Worm (Caenorhabditis elegans) whole organism, young adult: ENCODE measurements around the gene slfl-5.

Source experiments
- B0336.3 ChIP-seq: fragments of 200-800 bp; sonication (Bioruptor generic); IDR thresholded peaks from 2 replicates; pipeline ENCODE4 v1.3.6; 2022; ENCODE audit warnings: missing genetic modification characterization, missing compliant biosample characterization
- F10E7.11 ChIP-seq: sonication (generic microtip); optimal IDR thresholded peaks from 2 replicates; lab custom pipeline; 2017; ENCODE audit warnings: mild to moderate bottlenecking, missing genetic modification characterization, moderate library complexity, missing compliant biosample characterization
- F22D6.2 ChIP-seq: sonication (generic microtip); optimal IDR thresholded peaks from 2 replicates; lab custom pipeline; 2016; ENCODE audit warnings: mild to moderate bottlenecking, missing genetic modification characterization, missing compliant biosample characterization
- F23B12.7 ChIP-seq: sonication (generic microtip); optimal IDR thresholded peaks from 2 replicates; lab custom pipeline; 2017; ENCODE audit warnings: missing genetic modification characterization, mild to moderate bottlenecking, missing compliant biosample characterization, antibody characterized with exemption, moderate library complexity; ENCODE audit not compliant: insufficient read depth
- F37B4.10 ChIP-seq: fragments of 200-800 bp; sonication (Bioruptor generic); IDR thresholded peaks from 2 replicates; pipeline ENCODE4 v1.3.6; 2022; ENCODE audit warnings: missing genetic modification characterization, missing compliant biosample characterization
- F39B2.1 ChIP-seq: fragments of 200-800 bp; sonication (Bioruptor generic); IDR thresholded peaks from 2 replicates; pipeline ENCODE4 v1.3.6; 2022; ENCODE audit warnings: missing genetic modification reagents, missing genetic modification characterization, missing compliant biosample characterization
- F52B5.7 ChIP-seq: sonication (generic microtip); optimal IDR thresholded peaks from 2 replicates; lab custom pipeline; 2016; ENCODE audit warnings: mild to moderate bottlenecking, missing genetic modification characterization, missing compliant biosample characterization
- F55B11.4 ChIP-seq: sonication (generic microtip); optimal IDR thresholded peaks from 2 replicates; lab custom pipeline; 2016; ENCODE audit warnings: missing compliant biosample characterization, missing genetic modification characterization, borderline replicate concordance; ENCODE audit not compliant: insufficient read depth
- T26A5.8 ChIP-seq: sonication (generic microtip); optimal IDR thresholded peaks from 2 replicates; lab custom pipeline; 2016; ENCODE audit warnings: missing genetic modification characterization, missing compliant biosample characterization
- Y53F4B.3 ChIP-seq: fragments of 200-800 bp; sonication (Bioruptor generic); IDR thresholded peaks from 2 replicates; pipeline ENCODE4 v1.3.6; 2022; ENCODE audit warnings: missing genetic modification reagents, missing genetic modification characterization, missing compliant biosample characterization
- Y79H2A.3 ChIP-seq: fragments of 200-800 bp; sonication (Bioruptor generic); conservative IDR thresholded peaks from 2 replicates; pipeline ENCODE4 v1.3.6; 2022; ENCODE audit warnings: missing genetic modification reagents, missing genetic modification characterization, missing compliant biosample characterization
- Y95B8A.8 ChIP-seq: fragments of 200-800 bp; sonication (Bioruptor generic); IDR thresholded peaks from 2 replicates; pipeline ENCODE4 v1.3.6; 2022; ENCODE audit warnings: missing genetic modification reagents, missing genetic modification characterization, missing compliant biosample characterization
- ama-1 ChIP-seq, 3 experiments: fragments of 150-350 bp in 1 of 3; sonication (generic microtip) in 2 of 3; optimal IDR thresholded peaks; 2 replicates each; lab custom pipeline; 2014 to 2018; ENCODE audit warnings: missing biosample characterization in 2 of 3, missing genetic modification characterization in 2 of 3, missing genetic modification reagents in 2 of 3
- aptf-3 ChIP-seq: fragments of 200-800 bp; sonication (Bioruptor generic); IDR thresholded peaks from 2 replicates; pipeline ENCODE4 v1.3.6; 2022; ENCODE audit warnings: missing genetic modification characterization, missing compliant biosample characterization
- athp-1 ChIP-seq: sonication (generic microtip); optimal IDR thresholded peaks from 2 replicates; lab custom pipeline; 2017; ENCODE audit warnings: mild to moderate bottlenecking, missing genetic modification characterization, missing compliant biosample characterization
- bed-1 ChIP-seq: fragments of 200-800 bp; sonication (Bioruptor generic); IDR thresholded peaks from 2 replicates; pipeline ENCODE4 v1.3.6; 2022; ENCODE audit warnings: missing genetic modification reagents, missing genetic modification characterization, missing compliant biosample characterization
- ccch-3 ChIP-seq: fragments of 200-800 bp; sonication (Bioruptor generic); optimal IDR thresholded peaks from 2 replicates; lab custom pipeline; 2018; ENCODE audit warnings: mild to moderate bottlenecking, missing genetic modification characterization, missing compliant biosample characterization
- cebp-1 ChIP-seq, 2 experiments: fragments of 200-800 bp in 1 of 2; sonication (Bioruptor generic) in 1 of 2; sonication (generic microtip) in 1 of 2; IDR thresholded peaks in 1 of 2; optimal IDR thresholded peaks in 1 of 2; 2 replicates each; pipeline versions ENCODE4 v1.3.6 to Lab custom; 2017 to 2022; ENCODE audit warnings: missing compliant biosample characterization in 2 of 2, missing genetic modification characterization in 2 of 2, mild to moderate bottlenecking in 1 of 2, missing genetic modification reagents in 1 of 2, moderate library complexity in 1 of 2
- ceh-100 ChIP-seq: fragments of 200-800 bp; sonication (Bioruptor generic); IDR thresholded peaks from 2 replicates; pipeline ENCODE4 v1.3.6; 2022; ENCODE audit warnings: missing genetic modification reagents, missing genetic modification characterization, missing compliant biosample characterization
- ceh-91 ChIP-seq: fragments of 200-800 bp; sonication (Bioruptor generic); IDR thresholded peaks from 2 replicates; pipeline ENCODE4 v1.3.6; 2022; ENCODE audit warnings: missing genetic modification reagents, missing genetic modification characterization, missing compliant biosample characterization
- die-1 ChIP-seq: sonication (generic microtip); optimal IDR thresholded peaks from 2 replicates; lab custom pipeline; 2016; ENCODE audit warnings: missing genotype, mild to moderate bottlenecking, missing genetic modification characterization, missing compliant biosample characterization
- efl-1 ChIP-seq: fragments of 150-350 bp; optimal IDR thresholded peaks from 2 replicates; lab custom pipeline; 2014; ENCODE audit warnings: missing biosample characterization, missing genetic modification reagents, missing genetic modification characterization
- egl-44 ChIP-seq: fragments of 200-800 bp; sonication (Bioruptor generic); IDR thresholded peaks from 2 replicates; pipeline ENCODE4 v1.3.6; 2022; ENCODE audit warnings: missing genetic modification reagents, missing genetic modification characterization, missing compliant biosample characterization
- hlh-26 ChIP-seq: fragments of 200-800 bp; sonication (Bioruptor generic); conservative IDR thresholded peaks from 2 replicates; pipeline ENCODE4 v1.3.6; 2022; ENCODE audit warnings: missing genetic modification reagents, missing genetic modification characterization, missing compliant biosample characterization
- hmg-1.2 ChIP-seq: fragments of 200-800 bp; sonication (Bioruptor generic); IDR thresholded peaks from 2 replicates; pipeline ENCODE4 v1.3.6; 2022; ENCODE audit warnings: missing genetic modification reagents, missing genetic modification characterization, missing compliant biosample characterization
- hmg-20 ChIP-seq: fragments of 200-800 bp; sonication (Bioruptor generic); IDR thresholded peaks from 2 replicates; pipeline ENCODE4 v1.3.6; 2022; ENCODE audit warnings: missing genetic modification reagents, missing genetic modification characterization, missing compliant biosample characterization
- lin-26 ChIP-seq: fragments of 200-800 bp; sonication (Bioruptor generic); IDR thresholded peaks from 2 replicates; pipeline ENCODE4 v1.3.6; 2022; ENCODE audit warnings: missing genetic modification reagents, missing genetic modification characterization, missing compliant biosample characterization
- lin-35 ChIP-seq, 3 experiments: fragments of 150-350 bp in 2 of 3; sonication (generic microtip) in 1 of 3; optimal IDR thresholded peaks; 2 replicates each; lab custom pipeline; 2014 to 2018; ENCODE audit warnings: missing biosample characterization in 3 of 3, missing genetic modification characterization in 3 of 3, missing genetic modification reagents in 3 of 3
- lin-40 ChIP-seq: sonication (generic microtip); optimal IDR thresholded peaks from 2 replicates; lab custom pipeline; 2016; ENCODE audit warnings: missing genetic modification characterization, mild to moderate bottlenecking, missing compliant biosample characterization, missing genotype, missing genetic modification reagents
- madf-8 ChIP-seq: fragments of 200-800 bp; sonication (Bioruptor generic); conservative IDR thresholded peaks from 2 replicates; pipeline ENCODE4 v1.3.6; 2022; ENCODE audit warnings: missing genetic modification reagents, missing genetic modification characterization, missing compliant biosample characterization
- mel-28 ChIP-seq: sonication (generic microtip); optimal IDR thresholded peaks from 2 replicates; lab custom pipeline; 2016; ENCODE audit warnings: borderline replicate concordance, mild to moderate bottlenecking, missing genetic modification characterization, missing compliant biosample characterization
- nfya-2 ChIP-seq: fragments of 200-800 bp; sonication (Bioruptor generic); IDR thresholded peaks from 2 replicates; pipeline ENCODE4 v1.3.6; 2022; ENCODE audit warnings: missing genetic modification reagents, missing genetic modification characterization, missing compliant biosample characterization
- nfyb-1 ChIP-seq: fragments of 200-800 bp; sonication (Bioruptor generic); IDR thresholded peaks from 2 replicates; pipeline ENCODE4 v1.3.6; 2022; ENCODE audit warnings: missing genetic modification reagents, missing genetic modification characterization, missing compliant biosample characterization
- nhr-179 ChIP-seq: sonication (generic microtip); optimal IDR thresholded peaks from 2 replicates; lab custom pipeline; 2016; ENCODE audit warnings: mild to moderate bottlenecking, missing genetic modification characterization, missing compliant biosample characterization
- pha-4 ChIP-seq: fragments of 150-350 bp; sonication (generic microtip); optimal IDR thresholded peaks from 2 replicates; lab custom pipeline; 2014; ENCODE audit warnings: missing biosample characterization, missing genetic modification reagents, missing genetic modification characterization
- repo-1 ChIP-seq: sonication (generic microtip); optimal IDR thresholded peaks from 2 replicates; lab custom pipeline; 2017; ENCODE audit warnings: mild to moderate bottlenecking, missing genetic modification characterization, missing compliant biosample characterization
- rpc-1 ChIP-seq, 2 experiments: fragments of 150-350 bp in 1 of 2; sonication (generic microtip) in 1 of 2; optimal IDR thresholded peaks; 2 replicates each; lab custom pipeline; 2014 to 2018; ENCODE audit warnings: missing biosample characterization in 1 of 2, missing genetic modification characterization in 1 of 2, missing genetic modification reagents in 1 of 2, missing genotype in 1 of 2
- snpc-1.1 ChIP-seq: sonication (generic microtip); optimal IDR thresholded peaks from 2 replicates; lab custom pipeline; 2017; ENCODE audit warnings: missing genetic modification characterization, mild to moderate bottlenecking, missing compliant biosample characterization, antibody characterized with exemption, moderate library complexity, missing genotype, missing genetic modification reagents; ENCODE audit not compliant: insufficient read depth
- snpc-4 ChIP-seq, 5 experiments: fragments of 150-350 bp in 1 of 5; sonication (generic microtip) in 4 of 5; optimal IDR thresholded peaks; 2 replicates each; lab custom pipeline; 2014 to 2018; ENCODE audit warnings: missing genetic modification characterization in 5 of 5, missing biosample characterization in 3 of 5, antibody characterized with exemption in 2 of 5, mild to moderate bottlenecking in 2 of 5, missing compliant biosample characterization in 2 of 5, missing genotype in 2 of 5, moderate library complexity in 2 of 5, missing genetic modification reagents in 1 of 5
- sptf-2 ChIP-seq: fragments of 200-800 bp; sonication (Bioruptor generic); optimal IDR thresholded peaks from 2 replicates; lab custom pipeline; 2018; ENCODE audit warnings: mild to moderate bottlenecking, missing genetic modification characterization, missing compliant biosample characterization
- tlf-1 ChIP-seq: fragments of 200-800 bp; sonication (Bioruptor generic); optimal IDR thresholded peaks from 2 replicates; lab custom pipeline; 2018; ENCODE audit warnings: mild to moderate bottlenecking, missing genetic modification characterization, missing compliant biosample characterization
- ztf-18 ChIP-seq: sonication (generic microtip); optimal IDR thresholded peaks from 2 replicates; lab custom pipeline; 2016; ENCODE audit warnings: missing genotype, mild to moderate bottlenecking, missing genetic modification characterization, missing compliant biosample characterization
- ztf-22 ChIP-seq: fragments of 200-800 bp; sonication (Bioruptor generic); optimal IDR thresholded peaks from 2 replicates; lab custom pipeline; 2018; ENCODE audit warnings: mild to moderate bottlenecking, missing genetic modification characterization, moderate library complexity, missing compliant biosample characterization
- ztf-25 ChIP-seq: fragments of 200-800 bp; sonication (Bioruptor generic); IDR thresholded peaks from 2 replicates; pipeline ENCODE4 v1.3.6; 2022; ENCODE audit warnings: missing genetic modification reagents, missing genetic modification characterization, missing compliant biosample characterization
- ztf-26 ChIP-seq: sonication (generic microtip); optimal IDR thresholded peaks from 2 replicates; lab custom pipeline; 2017; ENCODE audit warnings: missing genetic modification characterization, missing compliant biosample characterization
- ztf-28 ChIP-seq: fragments of 200-800 bp; sonication (Bioruptor generic); IDR thresholded peaks from 2 replicates; pipeline ENCODE4 v1.3.6; 2022; ENCODE audit warnings: missing genetic modification reagents, missing genetic modification characterization, missing compliant biosample characterization
- ztf-3 ChIP-seq: fragments of 200-800 bp; sonication (Bioruptor generic); optimal IDR thresholded peaks from 2 replicates; lab custom pipeline; 2018; ENCODE audit warnings: mild to moderate bottlenecking, missing genetic modification characterization, missing compliant biosample characterization

The slfl-5 gene

DNA sequence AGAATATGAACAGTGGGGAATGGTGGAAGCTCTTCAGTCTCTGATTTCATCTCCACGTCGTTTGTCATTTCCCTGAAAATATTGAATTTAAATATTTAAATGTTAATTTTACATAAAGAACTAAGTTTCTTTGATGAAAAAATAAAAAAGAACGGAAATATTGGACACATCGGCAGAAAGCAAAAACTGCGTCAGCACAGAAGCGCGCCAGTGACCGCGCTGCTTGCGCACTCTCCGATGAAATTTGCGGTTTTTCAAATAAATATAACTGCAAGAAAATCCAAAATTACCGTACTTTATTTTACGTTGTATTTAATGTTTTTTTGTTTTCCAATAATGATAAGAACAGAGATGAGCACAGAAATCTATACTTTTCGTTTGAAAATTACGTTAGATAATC is 46.7 kb upstream of the slfl-5 start, which contains the start of the genes srpa-68 and srh-16 (continued):
- TF ChIP-seq B0336.3 (GFP tag; lab: Robert Waterston, UW) (peak; percentile 78), tlf-1 (GFP tag; lab: Kevin White, UChicago) (peak; percentile 80), ceh-91 (GFP tag; lab: Robert Waterston, UW) (no peak), F55B11.4 (tag; lab: Kevin White, UChicago) (no peak), repo-1 (tag; lab: Kevin White, UChicago) (peak; percentile 70), lin-26 (GFP tag; lab: Robert Waterston, UW) (no peak), bed-1 (GFP tag; lab: Robert Waterston, UW) (no peak), sptf-2 (GFP tag; lab: Kevin White, UChicago) (no peak), F52B5.7 (tag; lab: Kevin White, UChicago) (no peak), ztf-3 (GFP tag; lab: Kevin White, UChicago) (no peak), egl-44 (GFP tag; lab: Robert Waterston, UW) (no peak), die-1 (tag; lab: Kevin White, UChicago) (peak; percentile 23), F37B4.10 (GFP tag; lab: Robert Waterston, UW) (no peak), athp-1 (tag; lab: Kevin White, UChicago) (no peak), nfyb-1 (peak; percentile 85), ztf-22 (GFP tag; lab: Kevin White, UChicago) (no peak), lin-40 (tag; lab: Kevin White, UChicago) (peak; percentile 88), F39B2.1 (GFP tag; lab: Robert Waterston, UW) (0 out of 2 replicates have a peak, but pooled peaks have one; percentile 78), aptf-3 (GFP tag; lab: Robert Waterston, UW) (no peak), ztf-18 (tag; lab: Kevin White, UChicago) (peak; percentile 99), lin-35 (GFP tag; optimal IDR thresholded peaks at IDR 0.05; lab: Kevin White, UChicago) (peak; percentile 74 to 97 (median 91)), snpc-1.1 (tag; lab: Kevin White, UChicago) (peak; percentile 52), T26A5.8 (tag; lab: Kevin White, UChicago) (no peak), Y79H2A.3 (no peak), nfya-2 (GFP tag; lab: Robert Waterston, UW) (no peak), mel-28 (no peak), ztf-26 (tag; lab: Kevin White, UChicago) (peak; percentile 59), Y95B8A.8 (GFP tag; lab: Robert Waterston, UW) (no peak), hmg-1.2 (GFP tag; lab: Robert Waterston, UW) (peak; percentile 65), nhr-179 (no peak), ceh-100 (GFP tag; lab: Robert Waterston, UW) (peak; percentile 66), hmg-20 (GFP tag; lab: Robert Waterston, UW) (peak; percentile 87), F10E7.11 (tag; lab: Kevin White, UChicago) (no peak), Y53F4B.3 (GFP tag; lab: Robert Waterston, UW) (0 out of 2 replicates have a peak, but pooled peaks have one; percentile 25), cebp-1 (GFP tag; IDR thresholded peaks at IDR 0.05; lab: Robert Waterston, UW) (no peak), cebp-1 (tag; optimal IDR thresholded peaks at IDR 0.05; lab: Kevin White, UChicago) (peak; percentile 85), F22D6.2 (tag; lab: Kevin White, UChicago) (peak; percentile 50), F23B12.7 (peak; percentile 82), ztf-25 (GFP tag; lab: Robert Waterston, UW) (no peak), madf-8 (GFP tag; lab: Robert Waterston, UW) (no peak; the same call in 1 of the 2 replicates), rpc-1 (optimal IDR thresholded peaks at IDR 0.05; lab: Kevin White, UChicago) (no peak), rpc-1 (tag; optimal IDR thresholded peaks at IDR 0.05; lab: Kevin White, UChicago) (no peak), hlh-26 (GFP tag; lab: Robert Waterston, UW) (no peak), snpc-4 (GFP tag; optimal IDR thresholded peaks at IDR 0.05; lab: Kevin White, UChicago) (peak; percentile 60), snpc-4 (tag; optimal IDR thresholded peaks at IDR 0.05; lab: Kevin White, UChicago) (peak; percentile 48 to 75 (median 64)), ccch-3 (GFP tag; lab: Kevin White, UChicago) (no peak), pha-4 (tag; lab: Kevin White, UChicago) (no peak), efl-1 (GFP tag; lab: Kevin White, UChicago) (peak; percentile 87), ztf-28 (GFP tag; lab: Robert Waterston, UW) (no peak), ama-1 (optimal IDR thresholded peaks at IDR 0.05; lab: Kevin White, UChicago) (no peak), ama-1 (GFP tag; optimal IDR thresholded peaks at IDR 0.05; lab: Kevin White, UChicago) (no peak)
